Worm (Caenorhabditis elegans) whole organism, young adult: Measurements from ENCODE around the gene ptp-5.2.

ENCODE experiments used
- B0336.3 ChIP-seq: fragments of 200-800 bp; sonication (Bioruptor generic); IDR thresholded peaks from 2 replicates; pipeline ENCODE4 v1.3.6; 2022; ENCODE audit warnings: missing genetic modification characterization, missing compliant biosample characterization
- C06A6.2 ChIP-seq: fragments of 200-800 bp; sonication (Bioruptor generic); conservative IDR thresholded peaks from 2 replicates; pipeline ENCODE4 v1.3.6; 2022; ENCODE audit warnings: missing genetic modification characterization, missing compliant biosample characterization
- C17E4.6 ChIP-seq: fragments of 200-800 bp; sonication (Bioruptor generic); IDR thresholded peaks from 2 replicates; pipeline ENCODE4 v1.3.6; 2022; ENCODE audit warnings: missing genetic modification reagents, missing genetic modification characterization, missing compliant biosample characterization
- F10E7.11 ChIP-seq: sonication (generic microtip); optimal IDR thresholded peaks from 2 replicates; lab custom pipeline; 2017; ENCODE audit warnings: mild to moderate bottlenecking, missing genetic modification characterization, moderate library complexity, missing compliant biosample characterization
- F22D6.2 ChIP-seq: sonication (generic microtip); optimal IDR thresholded peaks from 2 replicates; lab custom pipeline; 2016; ENCODE audit warnings: mild to moderate bottlenecking, missing genetic modification characterization, missing compliant biosample characterization
- F57C9.4 ChIP-seq: sonication (generic microtip); optimal IDR thresholded peaks from 2 replicates; lab custom pipeline; 2017; ENCODE audit warnings: mild to moderate bottlenecking, missing genetic modification characterization, missing compliant biosample characterization
- T26A5.8 ChIP-seq: sonication (generic microtip); optimal IDR thresholded peaks from 2 replicates; lab custom pipeline; 2016; ENCODE audit warnings: missing genetic modification characterization, missing compliant biosample characterization
- Y53G8AR.9 ChIP-seq: fragments of 200-800 bp; sonication (Bioruptor generic); conservative IDR thresholded peaks from 2 replicates; pipeline ENCODE4 v1.3.6; 2022; ENCODE audit warnings: missing genetic modification reagents, missing genetic modification characterization, missing compliant biosample characterization
- Y67H2A.10 ChIP-seq: fragments of 200-800 bp; sonication (Bioruptor generic); conservative IDR thresholded peaks from 2 replicates; pipeline ENCODE4 v1.3.6; 2022; ENCODE audit warnings: missing genetic modification reagents, missing genetic modification characterization, missing compliant biosample characterization
- ama-1 ChIP-seq, 3 experiments: fragments of 150-350 bp in 1 of 3; sonication (generic microtip) in 2 of 3; optimal IDR thresholded peaks; 2 replicates each; lab custom pipeline; 2014 to 2018; ENCODE audit warnings: missing biosample characterization in 2 of 3, missing genetic modification characterization in 2 of 3, missing genetic modification reagents in 2 of 3
- aptf-2 ChIP-seq: fragments of 200-800 bp; sonication (Bioruptor generic); conservative IDR thresholded peaks from 2 replicates; pipeline ENCODE4 v1.3.6; 2022; ENCODE audit warnings: missing genetic modification reagents, missing genetic modification characterization, missing compliant biosample characterization
- attf-5 ChIP-seq: fragments of 200-800 bp; sonication (Bioruptor generic); optimal IDR thresholded peaks from 2 replicates; lab custom pipeline; 2018; ENCODE audit warnings: mild to moderate bottlenecking, missing genetic modification characterization, missing compliant biosample characterization
- attf-6 ChIP-seq: fragments of 200-800 bp; sonication (Bioruptor generic); IDR thresholded peaks from 2 replicates; pipeline ENCODE4 v1.3.6; 2022; ENCODE audit warnings: missing genetic modification reagents, missing genetic modification characterization, missing compliant biosample characterization
- bed-1 ChIP-seq: fragments of 200-800 bp; sonication (Bioruptor generic); IDR thresholded peaks from 2 replicates; pipeline ENCODE4 v1.3.6; 2022; ENCODE audit warnings: missing genetic modification reagents, missing genetic modification characterization, missing compliant biosample characterization
- bed-2 ChIP-seq: fragments of 200-800 bp; sonication (Bioruptor generic); IDR thresholded peaks from 2 replicates; pipeline ENCODE4 v1.3.6; 2022; ENCODE audit warnings: missing genetic modification reagents, missing genetic modification characterization, missing compliant biosample characterization
- ccch-3 ChIP-seq: fragments of 200-800 bp; sonication (Bioruptor generic); optimal IDR thresholded peaks from 2 replicates; lab custom pipeline; 2018; ENCODE audit warnings: mild to moderate bottlenecking, missing genetic modification characterization, missing compliant biosample characterization
- cebp-1 ChIP-seq, 2 experiments: fragments of 200-800 bp in 1 of 2; sonication (Bioruptor generic) in 1 of 2; sonication (generic microtip) in 1 of 2; IDR thresholded peaks in 1 of 2; optimal IDR thresholded peaks in 1 of 2; 2 replicates each; pipeline versions ENCODE4 v1.3.6 to Lab custom; 2017 to 2022; ENCODE audit warnings: missing compliant biosample characterization in 2 of 2, missing genetic modification characterization in 2 of 2, mild to moderate bottlenecking in 1 of 2, missing genetic modification reagents in 1 of 2, moderate library complexity in 1 of 2
- ceh-40 ChIP-seq: fragments of 200-800 bp; sonication (Bioruptor generic); IDR thresholded peaks from 2 replicates; pipeline ENCODE4 v1.3.6; 2022; ENCODE audit warnings: missing genetic modification characterization, missing compliant biosample characterization
- ceh-58 ChIP-seq: fragments of 200-800 bp; sonication (Bioruptor generic); IDR thresholded peaks from 2 replicates; pipeline ENCODE4 v1.3.6; 2022; ENCODE audit warnings: missing genetic modification characterization, missing compliant biosample characterization
- ceh-91 ChIP-seq: fragments of 200-800 bp; sonication (Bioruptor generic); IDR thresholded peaks from 2 replicates; pipeline ENCODE4 v1.3.6; 2022; ENCODE audit warnings: missing genetic modification reagents, missing genetic modification characterization, missing compliant biosample characterization
- dpff-1 ChIP-seq: sonication (generic microtip); optimal IDR thresholded peaks from 2 replicates; lab custom pipeline; 2017; ENCODE audit warnings: mild to moderate bottlenecking, missing genetic modification characterization, missing compliant biosample characterization
- dpl-1 ChIP-seq: fragments of 150-350 bp; optimal IDR thresholded peaks from 2 replicates; lab custom pipeline; 2014; ENCODE audit warnings: missing biosample characterization, missing genetic modification reagents, missing genetic modification characterization
- efl-1 ChIP-seq: fragments of 150-350 bp; optimal IDR thresholded peaks from 2 replicates; lab custom pipeline; 2014; ENCODE audit warnings: missing biosample characterization, missing genetic modification reagents, missing genetic modification characterization
- egl-18 ChIP-seq: fragments of 200-800 bp; sonication (Bioruptor generic); IDR thresholded peaks from 2 replicates; pipeline ENCODE4 v1.3.6; 2022; ENCODE audit warnings: missing genetic modification reagents, missing genetic modification characterization, missing compliant biosample characterization
- fkh-3 ChIP-seq: sonication (generic microtip); optimal IDR thresholded peaks from 2 replicates; lab custom pipeline; 2016; ENCODE audit warnings: mild to moderate bottlenecking, missing genetic modification characterization, missing compliant biosample characterization
- hlh-26 ChIP-seq: fragments of 200-800 bp; sonication (Bioruptor generic); conservative IDR thresholded peaks from 2 replicates; pipeline ENCODE4 v1.3.6; 2022; ENCODE audit warnings: missing genetic modification reagents, missing genetic modification characterization, missing compliant biosample characterization
- hmg-20 ChIP-seq: fragments of 200-800 bp; sonication (Bioruptor generic); IDR thresholded peaks from 2 replicates; pipeline ENCODE4 v1.3.6; 2022; ENCODE audit warnings: missing genetic modification reagents, missing genetic modification characterization, missing compliant biosample characterization
- hrde-1 ChIP-seq: sonication (generic microtip); optimal IDR thresholded peaks from 2 replicates; lab custom pipeline; 2016; ENCODE audit warnings: missing genetic modification characterization, mild to moderate bottlenecking, missing compliant biosample characterization, moderate library complexity, missing genotype, missing genetic modification reagents, borderline replicate concordance
- hsf-1 ChIP-seq: fragments of 200-800 bp; sonication (Bioruptor generic); IDR thresholded peaks from 2 replicates; pipeline ENCODE4 v1.3.6; 2022; ENCODE audit warnings: missing genetic modification reagents, missing genetic modification characterization, missing compliant biosample characterization
- mxl-1 ChIP-seq: sonication (generic microtip); optimal IDR thresholded peaks from 2 replicates; lab custom pipeline; 2016; ENCODE audit warnings: missing genetic modification characterization, missing compliant biosample characterization
- nfya-2 ChIP-seq: fragments of 200-800 bp; sonication (Bioruptor generic); IDR thresholded peaks from 2 replicates; pipeline ENCODE4 v1.3.6; 2022; ENCODE audit warnings: missing genetic modification reagents, missing genetic modification characterization, missing compliant biosample characterization
- nfyb-1 ChIP-seq: fragments of 200-800 bp; sonication (Bioruptor generic); IDR thresholded peaks from 2 replicates; pipeline ENCODE4 v1.3.6; 2022; ENCODE audit warnings: missing genetic modification reagents, missing genetic modification characterization, missing compliant biosample characterization
- nhr-120 ChIP-seq: fragments of 200-800 bp; sonication (Bioruptor generic); IDR thresholded peaks from 2 replicates; pipeline ENCODE4 v1.3.6; 2022; ENCODE audit warnings: missing genetic modification characterization, missing compliant biosample characterization
- nhr-90 ChIP-seq: sonication (generic microtip); optimal IDR thresholded peaks from 2 replicates; lab custom pipeline; 2016; ENCODE audit warnings: missing genotype, mild to moderate bottlenecking, missing genetic modification characterization, missing compliant biosample characterization
- pbrm-1 ChIP-seq: fragments of 200-800 bp; sonication (Bioruptor generic); IDR thresholded peaks from 2 replicates; pipeline ENCODE4 v1.3.6; 2022; ENCODE audit warnings: missing genetic modification reagents, missing genetic modification characterization, missing compliant biosample characterization
- pha-4 ChIP-seq: fragments of 150-350 bp; sonication (generic microtip); optimal IDR thresholded peaks from 2 replicates; lab custom pipeline; 2014; ENCODE audit warnings: missing biosample characterization, missing genetic modification reagents, missing genetic modification characterization
- rec-8 ChIP-seq, 2 experiments: sonication (generic microtip); optimal IDR thresholded peaks; 2 replicates each; lab custom pipeline; 2016; ENCODE audit warnings: mild to moderate bottlenecking in 2 of 2, missing genetic modification characterization in 2 of 2, missing genetic modification reagents in 2 of 2, missing genotype in 2 of 2, missing biosample characterization in 1 of 2, missing compliant biosample characterization in 1 of 2, moderate library complexity in 1 of 2
- rpc-1 ChIP-seq, 2 experiments: fragments of 150-350 bp in 1 of 2; sonication (generic microtip) in 1 of 2; optimal IDR thresholded peaks; 2 replicates each; lab custom pipeline; 2014 to 2018; ENCODE audit warnings: missing biosample characterization in 1 of 2, missing genetic modification characterization in 1 of 2, missing genetic modification reagents in 1 of 2, missing genotype in 1 of 2
- sdz-38 ChIP-seq: sonication (generic microtip); optimal IDR thresholded peaks from 2 replicates; lab custom pipeline; 2016; ENCODE audit warnings: missing genotype, missing genetic modification characterization, missing compliant biosample characterization
- snpc-3.4 ChIP-seq: sonication (generic microtip); optimal IDR thresholded peaks from 2 replicates; lab custom pipeline; 2017; ENCODE audit warnings: missing genetic modification characterization, mild to moderate bottlenecking, missing compliant biosample characterization, antibody characterized with exemption, moderate library complexity, missing genotype, missing genetic modification reagents
- snpc-4 ChIP-seq, 5 experiments: fragments of 150-350 bp in 1 of 5; sonication (generic microtip) in 4 of 5; optimal IDR thresholded peaks; 2 replicates each; lab custom pipeline; 2014 to 2018; ENCODE audit warnings: missing genetic modification characterization in 5 of 5, missing biosample characterization in 3 of 5, antibody characterized with exemption in 2 of 5, mild to moderate bottlenecking in 2 of 5, missing compliant biosample characterization in 2 of 5, missing genotype in 2 of 5, moderate library complexity in 2 of 5, missing genetic modification reagents in 1 of 5
- unc-62 ChIP-seq: fragments of 150-350 bp; optimal IDR thresholded peaks from 2 replicates; lab custom pipeline; 2014; ENCODE audit warnings: missing biosample characterization, missing genetic modification reagents, missing genetic modification characterization
- xnd-1 ChIP-seq: sonication (generic microtip); optimal IDR thresholded peaks from 2 replicates; lab custom pipeline; 2016; ENCODE audit warnings: missing genotype, missing genetic modification reagents, missing genetic modification characterization, missing compliant biosample characterization
- ztf-18 ChIP-seq: sonication (generic microtip); optimal IDR thresholded peaks from 2 replicates; lab custom pipeline; 2016; ENCODE audit warnings: missing genotype, mild to moderate bottlenecking, missing genetic modification characterization, missing compliant biosample characterization
- ztf-3 ChIP-seq: fragments of 200-800 bp; sonication (Bioruptor generic); optimal IDR thresholded peaks from 2 replicates; lab custom pipeline; 2018; ENCODE audit warnings: mild to moderate bottlenecking, missing genetic modification characterization, missing compliant biosample characterization
- ztf-6 ChIP-seq: fragments of 200-800 bp; sonication (Bioruptor generic); IDR thresholded peaks from 2 replicates; pipeline ENCODE4 v1.3.6; 2022; ENCODE audit warnings: missing genetic modification reagents, missing genetic modification characterization, missing compliant biosample characterization

The ptp-5.2 gene

DNA sequence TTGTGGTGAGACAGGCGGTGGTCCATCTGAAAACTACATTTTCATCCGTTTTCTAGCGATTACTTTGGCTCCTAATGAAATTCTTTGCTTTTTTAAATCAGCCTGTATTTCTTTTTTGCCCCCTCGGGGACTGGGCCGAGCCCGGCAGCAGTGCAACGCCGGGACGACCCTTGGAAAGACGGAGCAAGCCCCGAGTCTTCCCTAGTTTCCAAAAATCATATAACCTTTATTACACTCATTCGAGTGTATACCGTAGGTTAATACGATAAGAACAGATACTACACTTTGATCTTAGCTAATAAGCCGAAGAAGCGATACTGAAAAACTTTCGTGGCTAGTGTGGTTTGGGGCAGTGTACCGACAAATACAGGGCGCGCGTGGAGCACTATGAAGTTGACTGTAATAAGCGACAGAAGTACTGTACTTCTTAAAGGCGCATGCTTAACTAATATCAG lies 4.0 kb upstream of the ptp-5.2 start (continued):
- TF ChIP-seq hrde-1 (tag; lab: Kevin White, UChicago) = peak; percentile 53
- peak; percentile 63; the same call in 1 of the 2 replicates for TF ChIP-seq ceh-91
- peak; percentile 52; the same call in 1 of the 2 replicates for TF ChIP-seq aptf-2
- TF ChIP-seq hsf-1 (GFP tag; lab: Robert Waterston, UW) = peak; percentile 57
- no peak for TF ChIP-seq bed-2 (GFP tag; lab: Robert Waterston, UW)
- TF ChIP-seq fkh-3 (tag; lab: Kevin White, UChicago) = no peak
- no peak for TF ChIP-seq mxl-1 (tag; lab: Kevin White, UChicago)
- no peak for TF ChIP-seq cebp-1 (GFP tag; IDR thresholded peaks at IDR 0.05; lab: Robert Waterston, UW)
- TF ChIP-seq cebp-1 (tag; optimal IDR thresholded peaks at IDR 0.05; lab: Kevin White, UChicago) = no peak
- TF ChIP-seq nhr-90 (tag; lab: Kevin White, UChicago) = no peak
- peak; percentile 42; the same call in 1 of the 2 replicates for TF ChIP-seq C17E4.6 (GFP tag; lab: Robert Waterston, UW)
- TF ChIP-seq rpc-1 (optimal IDR thresholded peaks at IDR 0.05; lab: Kevin White, UChicago) = no peak
- peak; percentile 7 for TF ChIP-seq rpc-1 (tag; optimal IDR thresholded peaks at IDR 0.05; lab: Kevin White, UChicago)
- peak; percentile 91 for TF ChIP-seq B0336.3 (GFP tag; lab: Robert Waterston, UW)
- peak; percentile 96 for TF ChIP-seq pbrm-1
- TF ChIP-seq attf-6 = peak; percentile 100
- TF ChIP-seq bed-1 (GFP tag; lab: Robert Waterston, UW) = no peak
- peak; percentile 98 for TF ChIP-seq xnd-1 (tag; lab: Kevin White, UChicago)
- no peak for TF ChIP-seq nhr-120 (GFP tag; lab: Robert Waterston, UW)
- TF ChIP-seq hlh-26 (GFP tag; lab: Robert Waterston, UW) = no peak
- no peak for TF ChIP-seq F10E7.11 (tag; lab: Kevin White, UChicago)
- no peak for TF ChIP-seq C06A6.2 (GFP tag; lab: Robert Waterston, UW)
- peak; percentile 25 for TF ChIP-seq efl-1 (GFP tag; lab: Kevin White, UChicago)
- TF ChIP-seq sdz-38 (tag; lab: Kevin White, UChicago) = no peak
- TF ChIP-seq egl-18 = no peak
- TF ChIP-seq rec-8 (tag; optimal IDR thresholded peaks at IDR 0.05; lab: Kevin White, UChicago) = no peak
- no peak for TF ChIP-seq ztf-3 (GFP tag; lab: Kevin White, UChicago)
- TF ChIP-seq nfyb-1 (GFP tag; lab: Robert Waterston, UW) = peak; percentile 68; the same call in 1 of the 2 replicates
- TF ChIP-seq ztf-6 (GFP tag; lab: Robert Waterston, UW) = no peak
- peak; percentile 45; the same call in 1 of the 2 replicates for TF ChIP-seq hmg-20 (GFP tag; lab: Robert Waterston, UW)
- peak; percentile 71 for TF ChIP-seq Y53G8AR.9 (GFP tag; lab: Robert Waterston, UW)
- peak; percentile 95 for TF ChIP-seq snpc-3.4
- 0 out of 2 replicates have a peak, but pooled peaks have one; percentile 31 for TF ChIP-seq ceh-40 (GFP tag; lab: Robert Waterston, UW)
- TF ChIP-seq dpl-1 = no peak
- no peak for TF ChIP-seq unc-62 (GFP tag; lab: Kevin White, UChicago)
- peak; percentile 54 for TF ChIP-seq ztf-18 (tag; lab: Kevin White, UChicago)
- TF ChIP-seq snpc-4 (GFP tag; optimal IDR thresholded peaks at IDR 0.05; lab: Kevin White, UChicago) = peak; percentile 97
- TF ChIP-seq snpc-4 (tag; optimal IDR thresholded peaks at IDR 0.05; lab: Kevin White, UChicago) = peak; percentile 95 to 99 (median 98)
- TF ChIP-seq F22D6.2 (tag; lab: Kevin White, UChicago) = no peak
- 0 out of 2 replicates have a peak, but pooled peaks have one; percentile 43 for TF ChIP-seq nfya-2 (GFP tag; lab: Robert Waterston, UW)
- TF ChIP-seq Y67H2A.10 = 0 out of 2 replicates have a peak, but pooled peaks have one; percentile 32
- no peak for TF ChIP-seq dpff-1 (tag; lab: Kevin White, UChicago)
- TF ChIP-seq F57C9.4 (tag; lab: Kevin White, UChicago) = no peak
- no peak for TF ChIP-seq ceh-58
- TF ChIP-seq ccch-3 (GFP tag; lab: Kevin White, UChicago) = no peak
- TF ChIP-seq ama-1 (optimal IDR thresholded peaks at IDR 0.05; lab: Kevin White, UChicago) = no peak
- TF ChIP-seq ama-1 (GFP tag; optimal IDR thresholded peaks at IDR 0.05; lab: Kevin White, UChicago) = peak in 1 of 2 experiments; percentile 41
- no peak for TF ChIP-seq attf-5 (GFP tag; lab: Kevin White, UChicago)
- no peak for TF ChIP-seq T26A5.8 (tag; lab: Kevin White, UChicago)
- no peak for TF ChIP-seq pha-4 (tag; lab: Kevin White, UChicago)
